Fruit fly (Drosophila melanogaster) whole organism, embryonic: ENCODE measurements around the gene Rcd5.

Experiments
- Asciz ChIP-seq: fragments of 200-800 bp; sonication (Bioruptor generic); optimal IDR thresholded peaks from 2 replicates; lab custom pipeline; 2017; ENCODE audit warnings: missing biosample characterization, mild to moderate bottlenecking, missing genetic modification characterization, missing genetic modification reagents
- Blimp-1 ChIP-seq: fragments of 200-800 bp; sonication (Bioruptor generic); optimal IDR thresholded peaks from 3 replicates; lab custom pipeline; 2018; ENCODE audit warnings: missing biosample characterization, missing genetic modification characterization, mild to moderate bottlenecking, moderate library complexity, missing genetic modification reagents
- Bteb2 ChIP-seq: fragments of 200-800 bp; sonication (Bioruptor generic); optimal IDR thresholded peaks from 2 replicates; lab custom pipeline; 2016; ENCODE audit warnings: missing biosample characterization, missing genetic modification characterization
- CG10147 ChIP-seq: fragments of 200-800 bp; sonication (Bioruptor generic); optimal IDR thresholded peaks from 2 replicates; lab custom pipeline; 2019; ENCODE audit warnings: missing biosample characterization, mild to moderate bottlenecking, missing genetic modification characterization, moderate library complexity
- CG10979 ChIP-seq: fragments of 200-800 bp; sonication (Bioruptor generic); optimal IDR thresholded peaks from 2 replicates; lab custom pipeline; 2018; ENCODE audit warnings: missing biosample characterization, mild to moderate bottlenecking, missing genetic modification characterization, moderate library complexity
- CG11456 ChIP-seq: fragments of 200-800 bp; sonication (Bioruptor generic); IDR thresholded peaks from 3 replicates; pipeline ENCODE4 v1.3.6; 2022; ENCODE audit warnings: missing biosample characterization, missing genetic modification characterization
- CG11504 ChIP-seq: fragments of 200-800 bp; sonication (Bioruptor generic); optimal IDR thresholded peaks from 3 replicates; lab custom pipeline; 2019; ENCODE audit warnings: missing biosample characterization, mild to moderate bottlenecking, missing genetic modification characterization, moderate library complexity
- CG12391 ChIP-seq: fragments of 200-800 bp; sonication (Bioruptor generic); optimal IDR thresholded peaks from 3 replicates; lab custom pipeline; 2018; ENCODE audit warnings: missing biosample characterization, mild to moderate bottlenecking, missing genetic modification characterization, moderate library complexity
- CG13287 ChIP-seq: fragments of 200-800 bp; sonication (Bioruptor generic); IDR thresholded peaks from 2 replicates; pipeline ENCODE4 v1.3.6; 2022; ENCODE audit warnings: missing biosample characterization, missing genetic modification characterization; ENCODE audit not compliant: partially characterized antibody
- CG15269 ChIP-seq: fragments of 200-800 bp; sonication (Bioruptor generic); optimal IDR thresholded peaks from 2 replicates; lab custom pipeline; 2018; ENCODE audit warnings: missing biosample characterization, mild to moderate bottlenecking, missing genetic modification characterization, moderate library complexity
- CG16863 ChIP-seq: fragments of 200-800 bp; sonication (Bioruptor generic); optimal IDR thresholded peaks from 3 replicates; lab custom pipeline; 2016; ENCODE audit warnings: missing biosample characterization, missing genetic modification characterization
- CG17361 ChIP-seq: fragments of 200-800 bp; sonication (Bioruptor generic); IDR thresholded peaks from 3 replicates; pipeline ENCODE4 v1.3.6; 2022; ENCODE audit warnings: missing biosample characterization, missing genetic modification characterization
- CG2712 ChIP-seq: fragments of 200-800 bp; optimal IDR thresholded peaks from 3 replicates; lab custom pipeline; 2019; ENCODE audit warnings: missing biosample characterization, mild to moderate bottlenecking, missing genetic modification characterization, moderate library complexity
- CG31441 ChIP-seq: fragments of 200-800 bp; sonication (Bioruptor generic); IDR thresholded peaks from 2 replicates; pipeline ENCODE4 v1.3.6; 2022; ENCODE audit warnings: missing biosample characterization, missing genetic modification characterization
- CG32532 ChIP-seq: fragments of 200-800 bp; sonication (Bioruptor generic); IDR thresholded peaks from 2 replicates; pipeline ENCODE4 v1.3.6; 2022; ENCODE audit warnings: missing biosample characterization, missing genetic modification characterization
- CG3847 ChIP-seq: fragments of 200-800 bp; sonication (Bioruptor generic); IDR thresholded peaks from 2 replicates; pipeline ENCODE4 v1.3.6; 2022; ENCODE audit warnings: missing biosample characterization, missing genetic modification characterization
- CG5245 ChIP-seq: fragments of 200-800 bp; sonication (Bioruptor generic); optimal IDR thresholded peaks from 3 replicates; lab custom pipeline; 2016; ENCODE audit warnings: missing biosample characterization, missing genetic modification characterization
- CG6175 ChIP-seq: fragments of 200-800 bp; sonication (Bioruptor generic); IDR thresholded peaks from 3 replicates; pipeline ENCODE4 v1.3.6; 2022; ENCODE audit warnings: missing biosample characterization, missing genetic modification characterization
- CG6654 ChIP-seq: fragments of 200-800 bp; sonication (Bioruptor generic); optimal IDR thresholded peaks from 2 replicates; lab custom pipeline; 2017; ENCODE audit warnings: missing biosample characterization, mild to moderate bottlenecking, missing genetic modification characterization
- CG8359 ChIP-seq: fragments of 200-800 bp; sonication (Bioruptor generic); optimal IDR thresholded peaks from 2 replicates; lab custom pipeline; 2017; ENCODE audit warnings: missing biosample characterization, mild to moderate bottlenecking, missing genetic modification characterization, borderline replicate concordance
- CG8478 ChIP-seq: fragments of >200 bp; optimal IDR thresholded peaks from 2 replicates; lab custom pipeline; 2018
- CG8944 ChIP-seq: fragments of 200-800 bp; sonication (Bioruptor generic); optimal IDR thresholded peaks from 3 replicates; lab custom pipeline; 2016; ENCODE audit warnings: missing biosample characterization, missing genetic modification characterization
- CG9437 ChIP-seq: fragments of 200-800 bp; sonication (Bioruptor generic); optimal IDR thresholded peaks from 2 replicates; lab custom pipeline; 2018; ENCODE audit warnings: missing biosample characterization, mild to moderate bottlenecking, missing genetic modification characterization
- CoRest ChIP-seq: fragments of 200-800 bp; sonication (Bioruptor generic); optimal IDR thresholded peaks from 3 replicates; lab custom pipeline; 2018; ENCODE audit warnings: missing biosample characterization, mild to moderate bottlenecking, missing genetic modification characterization, moderate library complexity
- Dbx ChIP-seq: fragments of 200-800 bp; sonication (Bioruptor generic); IDR thresholded peaks from 3 replicates; pipeline ENCODE4 v1.3.6; 2022; ENCODE audit warnings: missing biosample characterization, missing genetic modification characterization
- Dfd ChIP-seq, 2 experiments: fragments of >200 bp; optimal IDR thresholded peaks; 2 replicates each; lab custom pipeline; 2017; ENCODE audit warnings: missing biosample characterization in 2 of 2, missing genetic modification characterization in 2 of 2
- Doc2 ChIP-seq: fragments of 200-800 bp; sonication (Bioruptor generic); IDR thresholded peaks from 2 replicates; pipeline ENCODE4 v1.3.6; 2022; ENCODE audit warnings: missing biosample characterization, missing genetic modification characterization
- E2f2 ChIP-seq: fragments of 200-800 bp; sonication (Bioruptor generic); IDR thresholded peaks from 2 replicates; pipeline ENCODE4 v1.3.6; 2022; ENCODE audit warnings: missing biosample characterization, missing genetic modification characterization
- Fer1 ChIP-seq: fragments of 200-800 bp; sonication (Bioruptor generic); optimal IDR thresholded peaks from 2 replicates; lab custom pipeline; 2017; ENCODE audit warnings: missing biosample characterization, mild to moderate bottlenecking, missing genetic modification characterization
- HLHmδ ChIP-seq: fragments of 200-800 bp; sonication (Bioruptor generic); optimal IDR thresholded peaks from 2 replicates; lab custom pipeline; 2018; ENCODE audit warnings: missing biosample characterization, mild to moderate bottlenecking, missing genetic modification characterization, moderate library complexity
- HmgZ ChIP-seq: fragments of 200-800 bp; sonication (Bioruptor generic); optimal IDR thresholded peaks from 2 replicates; lab custom pipeline; 2018; ENCODE audit warnings: missing biosample characterization, mild to moderate bottlenecking, missing genetic modification characterization
- Hr39 ChIP-seq: fragments of >200 bp; optimal IDR thresholded peaks from 2 replicates; lab custom pipeline; 2017
- Med ChIP-seq: fragments of 200-800 bp; sonication (Bioruptor generic); peaks from one replicate; lab custom pipeline; 2016; ENCODE audit warnings: missing biosample characterization, missing genetic modification characterization, mild to moderate bottlenecking, inconsistent platforms, moderate library complexity
- Sin3A ChIP-seq: fragments of >200 bp; optimal IDR thresholded peaks from 2 replicates; lab custom pipeline; 2018
- Stat92E ChIP-seq, 3 experiments: fragments of >200 bp in 2 of 3; fragments of 200-800 bp in 1 of 3; sonication (Bioruptor generic) in 1 of 3; optimal IDR thresholded peaks; 2 replicates each; lab custom pipeline; 2017 to 2019; ENCODE audit warnings: missing biosample characterization in 3 of 3, missing genetic modification characterization in 3 of 3, mild to moderate bottlenecking in 1 of 3, moderate library complexity in 1 of 3
- bsh ChIP-seq, 2 experiments: fragments of 200-800 bp; sonication (Bioruptor generic); optimal IDR thresholded peaks; 2 replicates each; lab custom pipeline; 2017 to 2018; ENCODE audit warnings: mild to moderate bottlenecking in 2 of 2, missing biosample characterization in 2 of 2, missing genetic modification characterization in 2 of 2, moderate library complexity in 1 of 2
- cad ChIP-seq: fragments of >200 bp; optimal IDR thresholded peaks from 2 replicates; lab custom pipeline; 2017; ENCODE audit warnings: missing biosample characterization, missing genetic modification characterization
- dmrt99B ChIP-seq: fragments of 200-800 bp; sonication (Bioruptor generic); optimal IDR thresholded peaks from 2 replicates; lab custom pipeline; 2018; ENCODE audit warnings: missing biosample characterization, mild to moderate bottlenecking, missing genetic modification characterization, moderate library complexity
- fu2 ChIP-seq: fragments of 200-800 bp; sonication (Bioruptor generic); optimal IDR thresholded peaks from 2 replicates; lab custom pipeline; 2016; ENCODE audit warnings: missing biosample characterization, missing genetic modification characterization
- hkb ChIP-seq, 2 experiments: fragments of 200-800 bp in 1 of 2; fragments of >200 bp in 1 of 2; sonication (Bioruptor generic) in 1 of 2; IDR thresholded peaks in 1 of 2; optimal IDR thresholded peaks in 1 of 2; 2 replicates each; pipeline versions ENCODE4 v1.3.6 to Lab custom; 2017 to 2022; ENCODE audit warnings: missing biosample characterization in 1 of 2, missing genetic modification characterization in 1 of 2
- insv ChIP-seq, 2 experiments: fragments of 200-800 bp; sonication (Bioruptor generic); optimal IDR thresholded peaks; 3 replicates each; lab custom pipeline; 2016 to 2018; ENCODE audit warnings: missing biosample characterization in 2 of 2, missing genetic modification characterization in 2 of 2
- jumu ChIP-seq: fragments of 200-800 bp; sonication (Bioruptor generic); optimal IDR thresholded peaks from 3 replicates; lab custom pipeline; 2016; ENCODE audit warnings: missing biosample characterization, missing genetic modification characterization
- otp ChIP-seq: fragments of 200-800 bp; sonication (Bioruptor generic); IDR thresholded peaks from 3 replicates; pipeline ENCODE4, ENCODE4 v1.3.6; 2022; ENCODE audit warnings: missing biosample characterization, missing genetic modification characterization
- phol ChIP-seq: fragments of 200-800 bp; sonication (Bioruptor generic); optimal IDR thresholded peaks from 3 replicates; lab custom pipeline; 2018; ENCODE audit warnings: missing biosample characterization, mild to moderate bottlenecking, missing genetic modification characterization, moderate library complexity
- row ChIP-seq: fragments of 200-800 bp; sonication (Bioruptor generic); IDR thresholded peaks from 3 replicates; pipeline ENCODE4 v1.3.6; 2022; ENCODE audit warnings: missing biosample characterization, missing genetic modification characterization
- sc ChIP-seq, 3 experiments: fragments of >200 bp in 2 of 3; fragments of 200-800 bp in 1 of 3; sonication (Bioruptor generic) in 1 of 3; optimal IDR thresholded peaks; 2 replicates in 2 of 3; 3 replicates in 1 of 3; lab custom pipeline; 2017; ENCODE audit warnings: mild to moderate bottlenecking in 1 of 3, missing biosample characterization in 1 of 3, missing genetic modification characterization in 1 of 3, missing genetic modification reagents in 1 of 3
- unpg ChIP-seq: fragments of 200-800 bp; sonication (Bioruptor generic); optimal IDR thresholded peaks from 3 replicates; lab custom pipeline; 2018; ENCODE audit warnings: missing biosample characterization, mild to moderate bottlenecking, missing genetic modification characterization, moderate library complexity

The Rcd5 gene

DNA sequence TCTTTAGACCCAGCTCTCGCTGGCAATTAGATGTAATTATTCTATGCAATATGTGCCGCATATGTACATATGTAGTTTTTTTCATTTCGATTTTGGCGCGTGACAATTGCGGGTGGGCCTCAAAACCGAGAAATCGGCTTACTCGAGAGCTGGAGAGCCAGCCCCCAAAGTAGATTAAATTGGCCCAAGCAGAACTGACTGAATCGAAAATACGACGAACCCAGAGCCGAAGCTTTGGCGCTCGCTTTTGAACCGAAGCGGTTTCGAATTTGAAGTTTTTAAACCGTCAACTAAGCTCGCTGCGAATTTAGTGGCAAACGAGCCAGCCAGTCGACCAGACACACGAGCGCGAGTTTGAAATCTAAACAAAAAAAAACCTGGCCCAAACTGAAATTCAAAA, 6.0 kb downstream of the Rcd5 start, which contains the start of gene CG1136 (continued):
- TF ChIP-seq CG6654 (no peak), HLHmδ (GFP tag; lab: Kevin White, UChicago) (no peak), CG8478 (lab: Kevin White, UChicago) (no peak), CG10147 (no peak), Dfd (GFP tag; optimal IDR thresholded peaks at IDR 0.05; lab: Kevin White, UChicago) (no peak), CG31441 (GFP tag; lab: Robert Waterston, UW) (no peak), sc (optimal IDR thresholded peaks at IDR 0.05; lab: Kevin White, UChicago) (no peak), sc (GFP tag; optimal IDR thresholded peaks at IDR 0.05; lab: Kevin White, UChicago) (no peak), HmgZ (tag; lab: Kevin White, UChicago) (no peak), CG13287 (GFP tag; lab: Robert Waterston, UW) (peak; percentile 15; the same call in 1 of the 2 replicates), CG8359 (GFP tag; lab: Kevin White, UChicago) (no peak), jumu (GFP tag; lab: Kevin White, UChicago) (no peak), CG8944 (GFP tag; lab: Kevin White, UChicago) (no peak), CG6175 (GFP tag; lab: Robert Waterston, UW) (0 out of 3 replicates have a peak, but pooled peaks have one; percentile 25), cad (GFP tag; lab: Kevin White, UChicago) (no peak), CG10979 (no peak), CG5245 (GFP tag; lab: Kevin White, UChicago) (no peak), CG32532 (GFP tag; lab: Robert Waterston, UW) (no peak), Asciz (GFP tag; lab: Kevin White, UChicago) (no peak), Fer1 (GFP tag; lab: Kevin White, UChicago) (no peak)

DNA sequence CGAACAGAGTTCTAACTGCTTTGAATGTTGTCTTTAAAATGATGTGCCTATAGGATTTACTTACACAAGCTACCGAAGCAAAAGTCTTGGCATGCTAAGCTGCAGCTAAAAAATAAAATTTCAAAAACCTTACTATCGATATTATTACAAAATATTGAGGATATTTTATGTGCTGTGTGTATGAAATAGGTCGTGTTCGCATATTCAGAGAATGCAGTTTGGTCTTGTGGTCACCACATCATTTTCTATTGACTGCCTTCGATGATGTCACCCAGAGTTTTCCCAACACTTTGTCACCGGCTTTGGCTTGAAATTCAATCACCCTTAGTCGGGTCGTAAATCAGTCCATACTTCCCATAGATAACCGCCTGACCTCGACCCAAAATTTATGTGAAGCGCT, 7.3 kb downstream of the Rcd5 start, which contains the start of gene Dpy-30L2:
TSS of gene Dpy-30L2 (minus strand) at position 101 of the 400 bp plus-strand sequence.
- no peak for TF ChIP-seq CG2712 (tag; lab: Kevin White, UChicago)
- TF ChIP-seq E2f2: no peak
- TF ChIP-seq, all 482 proteins: peak for 0

DNA sequence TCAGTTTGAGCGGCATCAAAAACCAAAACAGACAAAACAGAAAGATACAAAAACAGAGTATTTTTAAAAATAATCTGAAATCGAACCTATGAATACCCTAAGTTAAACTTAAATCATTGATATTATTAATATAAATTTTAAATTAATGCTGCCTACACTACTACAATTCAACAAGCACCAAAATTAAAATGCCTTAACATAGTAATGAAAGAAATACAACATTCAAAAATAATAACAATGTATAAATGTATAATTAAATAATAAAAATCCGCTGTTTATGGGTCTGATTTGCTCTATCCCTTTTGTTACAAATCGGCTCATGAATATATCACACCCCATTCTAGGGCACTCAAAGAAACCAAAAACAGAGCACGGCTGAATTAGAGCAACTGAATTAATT, 8.8 kb downstream of the Rcd5 start:
- TF ChIP-seq Hr39 (lab: Kevin White, UChicago): no peak
- TF ChIP-seq CG12391 (tag; lab: Kevin White, UChicago): peak; percentile 13
- TF ChIP-seq Doc2 (GFP tag; lab: Robert Waterston, UW): no peak
- no peak for TF ChIP-seq CG16863 (GFP tag; lab: Kevin White, UChicago)
- TF ChIP-seq CG31441 (GFP tag; lab: Robert Waterston, UW): peak; percentile 42; the same call in 1 of the 2 replicates
- TF ChIP-seq dmrt99B (tag; lab: Kevin White, UChicago): peak; percentile 51
- TF ChIP-seq CG11456 (GFP tag; lab: Robert Waterston, UW): no peak
- TF ChIP-seq unpg (GFP tag; lab: Kevin White, UChicago): peak; percentile 7
- no peak for TF ChIP-seq fu2 (GFP tag; lab: Kevin White, UChicago)
- no peak for TF ChIP-seq hkb (optimal IDR thresholded peaks at IDR 0.05; lab: Kevin White, UChicago)
- peak; percentile 38; the same call in 1 of the 2 replicates for TF ChIP-seq hkb (GFP tag; IDR thresholded peaks at IDR 0.05; lab: Robert Waterston, UW)
- TF ChIP-seq CG11504: peak; percentile 54
- no peak for TF ChIP-seq otp (GFP tag; lab: Robert Waterston, UW)
- TF ChIP-seq CoRest (tag; lab: Kevin White, UChicago): peak; percentile 18
- peak; percentile 14 for TF ChIP-seq Blimp-1
- TF ChIP-seq insv (GFP tag; optimal IDR thresholded peaks at IDR 0.05; lab: Kevin White, UChicago): no peak
- TF ChIP-seq CG10979: peak; percentile 15
- peak; percentile 46 for TF ChIP-seq CG15269 (tag; lab: Kevin White, UChicago)
- TF ChIP-seq Med (GFP tag; lab: Kevin White, UChicago): peak; percentile 38
- no peak for TF ChIP-seq Bteb2 (GFP tag; lab: Kevin White, UChicago)
- TF ChIP-seq Stat92E (GFP tag; optimal IDR thresholded peaks at IDR 0.05; lab: Kevin White, UChicago): no peak
- peak; percentile 7 for TF ChIP-seq CG9437 (GFP tag; lab: Kevin White, UChicago)
- 0 out of 3 replicates have a peak, but pooled peaks have one; percentile 34 for TF ChIP-seq CG17361 (GFP tag; lab: Robert Waterston, UW)
- TF ChIP-seq row (GFP tag; lab: Robert Waterston, UW): peak; percentile 65
- TF ChIP-seq CG2712 (tag; lab: Kevin White, UChicago): peak; percentile 37
- no peak for TF ChIP-seq Sin3A (lab: Kevin White, UChicago)
- no peak for TF ChIP-seq Dbx (GFP tag; lab: Robert Waterston, UW)
- no peak for TF ChIP-seq CG3847 (GFP tag; lab: Robert Waterston, UW)
- TF ChIP-seq bsh (GFP tag; optimal IDR thresholded peaks at IDR 0.05; lab: Kevin White, UChicago): peak in 1 of 2 experiments; percentile 18
- TF ChIP-seq phol (tag; lab: Kevin White, UChicago): peak; percentile 2
